Fruit fly (Drosophila melanogaster) whole organism, embryonic: ENCODE results near the gene Nepl12.

Source experiments
- CG11456 ChIP-seq: fragments of 200-800 bp; sonication (Bioruptor generic); IDR thresholded peaks from 3 replicates; pipeline ENCODE4 v1.3.6; 2022; ENCODE audit warnings: missing biosample characterization, missing genetic modification characterization
- CG12942 ChIP-seq: fragments of 200-800 bp; sonication (Bioruptor generic); optimal IDR thresholded peaks from 3 replicates; lab custom pipeline; 2016; ENCODE audit warnings: missing biosample characterization, missing genetic modification characterization
- CG18476 ChIP-seq: fragments of 200-800 bp; sonication (Bioruptor generic); optimal IDR thresholded peaks from 2 replicates; lab custom pipeline; 2016; ENCODE audit warnings: missing biosample characterization, mild to moderate bottlenecking, missing genetic modification characterization
- HHEX ChIP-seq: fragments of 200-800 bp; sonication (Bioruptor generic); optimal IDR thresholded peaks from 3 replicates; lab custom pipeline; 2017; ENCODE audit warnings: missing biosample characterization, mild to moderate bottlenecking, missing genetic modification characterization, missing genetic modification reagents
- MTF-1 ChIP-seq: fragments of 200-800 bp; sonication (Bioruptor generic); optimal IDR thresholded peaks from 2 replicates; lab custom pipeline; 2018; ENCODE audit warnings: missing biosample characterization, mild to moderate bottlenecking, missing genetic modification characterization, borderline replicate concordance
- cg ChIP-seq: fragments of 200-800 bp; sonication (Bioruptor generic); optimal IDR thresholded peaks from 3 replicates; lab custom pipeline; 2019; ENCODE audit warnings: missing biosample characterization, mild to moderate bottlenecking, missing genetic modification characterization, moderate library complexity
- tup ChIP-seq: fragments of 200-800 bp; sonication (Bioruptor generic); optimal IDR thresholded peaks from 2 replicates; lab custom pipeline; 2016; ENCODE audit warnings: missing biosample characterization, mild to moderate bottlenecking, missing genetic modification characterization, moderate library complexity
- wor ChIP-seq: fragments of 200-800 bp; sonication (Bioruptor generic); IDR thresholded peaks from 2 replicates; pipeline ENCODE4 v1.3.6; 2022; ENCODE audit warnings: missing biosample characterization, missing genetic modification characterization

- no peak for TF ChIP-seq CG12942 (GFP tag; lab: Kevin White, UChicago)
- TF ChIP-seq HHEX (GFP tag; lab: Kevin White, UChicago), result no peak
- no peak for TF ChIP-seq CG18476 (GFP tag; lab: Kevin White, UChicago)
- TF ChIP-seq wor (GFP tag; lab: Robert Waterston, UW), result no peak
- TF ChIP-seq CG11456 (GFP tag; lab: Robert Waterston, UW), result no peak
- no peak for TF ChIP-seq MTF-1 (GFP tag; lab: Kevin White, UChicago)
- no peak for TF ChIP-seq tup (GFP tag; lab: Kevin White, UChicago)
- no peak for TF ChIP-seq cg (GFP tag; lab: Kevin White, UChicago)
These were observed 2.5 kb downstream of the Nepl12 start, which contains the start of gene p23 for dm6 chr3R:9677734-9678341.
